Fruit fly (Drosophila melanogaster) whole organism, embryonic: ENCODE results near the gene Ugt37A3.

Source experiments
- CG10366 ChIP-seq: fragments of 200-800 bp; sonication (Bioruptor generic); IDR thresholded peaks from 2 replicates; pipeline ENCODE4 v1.3.6; 2022; ENCODE audit warnings: missing biosample characterization, missing genetic modification characterization
- CG15073 ChIP-seq: fragments of 200-800 bp; sonication (Bioruptor generic); optimal IDR thresholded peaks from 2 replicates; lab custom pipeline; 2016; ENCODE audit warnings: missing biosample characterization, missing genetic modification characterization
- CG17385 ChIP-seq: fragments of 200-800 bp; sonication (Bioruptor generic); optimal IDR thresholded peaks from 3 replicates; lab custom pipeline; 2018; ENCODE audit warnings: missing biosample characterization, mild to moderate bottlenecking, missing genetic modification characterization
- CG3838 ChIP-seq: fragments of 200-800 bp; sonication (Bioruptor generic); optimal IDR thresholded peaks from 3 replicates; lab custom pipeline; 2016; ENCODE audit warnings: missing biosample characterization, missing genetic modification characterization
- CG8359 ChIP-seq: fragments of 200-800 bp; sonication (Bioruptor generic); optimal IDR thresholded peaks from 2 replicates; lab custom pipeline; 2017; ENCODE audit warnings: missing biosample characterization, mild to moderate bottlenecking, missing genetic modification characterization, borderline replicate concordance
- Mad ChIP-seq: fragments of 200-800 bp; sonication (Bioruptor generic); optimal IDR thresholded peaks from 2 replicates; lab custom pipeline; 2016; ENCODE audit warnings: missing biosample characterization, missing genetic modification characterization
- NfI ChIP-seq: fragments of 200-800 bp; sonication (Bioruptor generic); optimal IDR thresholded peaks from 3 replicates; lab custom pipeline; 2018; ENCODE audit warnings: missing biosample characterization, mild to moderate bottlenecking, missing genetic modification characterization, moderate library complexity
- Ravus ChIP-seq: fragments of 200-800 bp; sonication (Bioruptor generic); IDR thresholded peaks from 2 replicates; pipeline ENCODE4 v1.3.6; 2022; ENCODE audit warnings: missing biosample characterization, missing genetic modification characterization
- dimm ChIP-seq: fragments of 200-800 bp; sonication (Bioruptor generic); IDR thresholded peaks from 2 replicates; pipeline ENCODE4 v1.3.6; 2022; ENCODE audit warnings: missing biosample characterization, missing genetic modification characterization

Ugt37A3 gene

dm6 chr3R:12692497-12692896 lies 51.0 kb downstream of the Ugt37A3 start, which contains the start of gene CG31347:
Gene CG31347 (minus strand): TSS chr3R:12692597.
- TF ChIP-seq CG10366 (GFP tag; lab: Robert Waterston, UW) (no peak), CG17385 (no peak), CG8359 (GFP tag; lab: Kevin White, UChicago) (no peak), Ravus (GFP tag; lab: Robert Waterston, UW) (no peak), dimm (GFP tag; lab: Robert Waterston, UW) (no peak), CG15073 (GFP tag; lab: Kevin White, UChicago) (no peak), NfI (GFP tag; lab: Kevin White, UChicago) (no peak), CG3838 (GFP tag; lab: Kevin White, UChicago) (no peak), Mad (GFP tag; lab: Kevin White, UChicago) (no peak)
